Worm (Caenorhabditis elegans) whole organism, midembryonic: Measurements from ENCODE around the gene D2096.9.

Experiments used
- T22C8.4 ChIP-seq: fragments of 200-800 bp; sonication (Bioruptor generic); IDR thresholded peaks from 2 replicates; pipeline ENCODE4 v1.3.6; 2022; ENCODE audit warnings: missing genetic modification characterization, missing compliant biosample characterization
- cog-1 ChIP-seq: sonication (generic microtip); optimal IDR thresholded peaks from 2 replicates; lab custom pipeline; 2016; ENCODE audit warnings: missing genetic modification characterization, missing compliant biosample characterization
- flt-1 ChIP-seq: fragments of 200-800 bp; sonication (Bioruptor generic); IDR thresholded peaks from 2 replicates; pipeline ENCODE4 v1.3.6; 2022; ENCODE audit warnings: missing genetic modification characterization, missing compliant biosample characterization
- klf-2 ChIP-seq: fragments of 200-800 bp; sonication (Bioruptor generic); conservative IDR thresholded peaks from 2 replicates; pipeline ENCODE4 v1.3.6; 2022; ENCODE audit warnings: missing genetic modification reagents, missing genetic modification characterization, missing compliant biosample characterization
- med-1 ChIP-seq: sonication (generic microtip); optimal IDR thresholded peaks from 2 replicates; lab custom pipeline; 2017; ENCODE audit warnings: missing genetic modification characterization, mild to moderate bottlenecking, missing compliant biosample characterization, antibody characterized with exemption, missing genetic modification reagents; ENCODE audit not compliant: insufficient read depth
- ref-1 ChIP-seq: fragments of 200-800 bp; sonication (Bioruptor generic); conservative IDR thresholded peaks from 2 replicates; pipeline ENCODE4 v1.3.6; 2022; ENCODE audit warnings: missing genetic modification reagents, missing genetic modification characterization, missing compliant biosample characterization
- ztf-23 ChIP-seq: fragments of 200-800 bp; sonication (Bioruptor generic); IDR thresholded peaks from 2 replicates; pipeline ENCODE4 v1.3.6; 2022; ENCODE audit warnings: missing genetic modification reagents, missing genetic modification characterization, missing compliant biosample characterization
- ztf-29 ChIP-seq: fragments of 200-800 bp; sonication (Bioruptor generic); IDR thresholded peaks from 2 replicates; pipeline ENCODE4 v1.3.6; 2022; ENCODE audit warnings: missing genetic modification reagents, missing genetic modification characterization, missing compliant biosample characterization

DNA sequence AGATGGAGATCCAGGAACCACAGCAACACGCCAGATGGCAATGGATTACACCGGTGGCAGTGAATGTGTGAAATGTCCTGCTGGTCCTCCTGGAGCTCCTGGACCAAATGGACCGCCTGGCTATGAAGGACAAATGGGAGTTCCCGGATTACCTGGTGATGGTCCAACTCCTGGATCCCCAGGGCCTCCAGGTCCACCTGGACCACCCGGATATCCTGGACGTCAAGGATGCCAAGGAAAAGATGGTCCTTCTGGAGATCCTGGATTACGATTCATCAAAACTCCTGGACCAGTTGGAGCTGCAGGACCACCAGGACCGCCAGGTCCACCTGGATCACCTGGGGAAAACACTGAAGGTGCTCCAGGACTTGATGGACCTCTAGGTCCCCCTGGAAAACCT is 25.3 kb downstream of the D2096.9 start:
- TF ChIP-seq flt-1 (GFP tag; lab: Robert Waterston, UW) (no peak), klf-2 (GFP tag; lab: Robert Waterston, UW) (no peak), ref-1 (GFP tag; lab: Robert Waterston, UW) (no peak), ztf-29 (GFP tag; lab: Robert Waterston, UW) (no peak), T22C8.4 (GFP tag; lab: Robert Waterston, UW) (no peak), cog-1 (tag; lab: Kevin White, UChicago) (no peak), med-1 (GFP tag; lab: Kevin White, UChicago) (no peak), ztf-23 (no peak)
